Fruit fly (Drosophila melanogaster) S2 (cell line): Measurements from ENCODE around the gene CAH6.

Source experiments
- CG8478 ChIP-seq: fragments of >200 bp; optimal IDR thresholded peaks from 2 replicates; lab custom pipeline; 2018
- CTCF ChIP-seq, 2 experiments: fragments of >200 bp; optimal IDR thresholded peaks; 2 replicates each; lab custom pipeline; 2018

dm6 chr3R:31257299-31257698 lies at the start of gene CAH6:
- no peak for TF ChIP-seq CTCF (optimal IDR thresholded peaks at IDR 0.05; lab: Kevin White, UChicago)
- no peak for TF ChIP-seq CG8478 (lab: Kevin White, UChicago)
